Worm (Caenorhabditis elegans): Measurements from ENCODE around the gene K08H2.10.
A peak's percentile ranks its signal among the peaks of the same experiment; 100 is the strongest.

Gene K08H2.10

DNA sequence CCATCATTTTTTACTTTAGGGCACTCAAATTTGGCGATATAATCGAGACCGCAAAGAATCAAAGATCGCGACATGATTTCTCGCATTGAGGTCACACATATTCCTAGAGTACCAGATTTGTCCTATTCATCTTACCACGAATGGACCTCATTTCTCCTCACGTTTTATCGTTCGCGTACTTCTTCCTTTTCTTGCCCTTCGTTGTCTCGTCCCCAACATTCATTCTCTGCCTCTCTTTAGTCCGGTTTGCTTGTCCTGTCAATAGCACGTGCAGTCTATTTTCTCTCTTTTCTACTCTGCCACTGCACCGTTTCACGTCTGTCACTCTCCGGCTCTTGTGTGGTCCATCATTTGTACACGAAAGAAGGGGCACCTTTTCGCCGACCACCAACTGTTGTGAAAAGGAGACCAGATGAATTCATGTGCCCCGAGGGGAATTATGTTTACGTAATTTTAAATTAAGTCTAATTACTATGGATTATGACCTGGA lies 6.2 kb upstream of the K08H2.10 start:
- TF ChIP-seq skn-1 (tag; optimal IDR thresholded peaks at IDR 0.05) (peak; percentile 42), nhr-11 (tag; optimal IDR thresholded peaks at IDR 0.05) (no peak), lir-3 (tag; optimal IDR thresholded peaks at IDR 0.05; ENCODE audit: poor library complexity) (no peak), sox-4 (tag; optimal IDR thresholded peaks at IDR 0.05) (no peak), elt-3 (tag; optimal IDR thresholded peaks at IDR 0.05) (peak in 2 of 6 experiments; percentile 8 to 28), ama-1 (optimal IDR thresholded peaks at IDR 0.05) (no peak), nhr-19 (GFP tag; conservative IDR thresholded peaks at IDR 0.05) (peak; percentile 65), mep-1 (tag; optimal IDR thresholded peaks at IDR 0.05) (peak; percentile 85), blmp-1 (tag; optimal IDR thresholded peaks at IDR 0.05) (peak; percentile 49), C34B4.2 (tag; optimal IDR thresholded peaks at IDR 0.05) (no peak), nhr-28 (tag; optimal IDR thresholded peaks at IDR 0.05) (no peak), lin-39 (tag; optimal IDR thresholded peaks at IDR 0.05) (no peak), jun-1 (tag; optimal IDR thresholded peaks at IDR 0.05) (peak; percentile 41), snu-23 (GFP tag; optimal IDR thresholded peaks at IDR 0.05) (peak; percentile 84), nhr-71 (tag; optimal IDR thresholded peaks at IDR 0.05) (peak; percentile 89), xbp-1 (tag; optimal IDR thresholded peaks at IDR 0.05) (peak; percentile 62), nhr-77 (tag; optimal IDR thresholded peaks at IDR 0.05) (peak; percentile 44), unc-30 (tag; optimal IDR thresholded peaks at IDR 0.05) (no peak), nhr-84 (tag; optimal IDR thresholded peaks at IDR 0.05) (no peak), vab-15 (tag; optimal IDR thresholded peaks at IDR 0.05) (peak; percentile 39), elt-2 (tag; optimal IDR thresholded peaks at IDR 0.05) (no peak), ceh-82 (tag; optimal IDR thresholded peaks at IDR 0.05) (peak; percentile 7 to 65 (median 26)), zag-1 (tag; optimal IDR thresholded peaks at IDR 0.05) (no peak), fkh-4 (tag; optimal IDR thresholded peaks at IDR 0.05; ENCODE audit: borderline replicate concordance) (no peak), mab-9 (GFP tag; IDR thresholded peaks at IDR 0.05) (0 out of 2 replicates have a peak, but pooled peaks have one; percentile 19), fkh-10 (GFP tag; optimal IDR thresholded peaks at IDR 0.05) (peak; percentile 8), fkh-8 (tag; optimal IDR thresholded peaks at IDR 0.05) (peak; percentile 53), mdl-1 (tag; optimal IDR thresholded peaks at IDR 0.05) (peak; percentile 86 to 97), lin-14 (GFP tag; optimal IDR thresholded peaks at IDR 0.05) (peak; percentile 96), mef-2 (tag; optimal IDR thresholded peaks at IDR 0.05) (no peak), sptf-1 (tag; optimal IDR thresholded peaks at IDR 0.05) (no peak), tbx-2 (tag; optimal IDR thresholded peaks at IDR 0.05) (peak; percentile 67), unc-62 (GFP tag; optimal IDR thresholded peaks at IDR 0.05) (no peak), lsy-2 (tag; optimal IDR thresholded peaks at IDR 0.05) (peak; percentile 54 to 66), aly-2 (tag; optimal IDR thresholded peaks at IDR 0.05) (no peak), F16B12.6 (tag; optimal IDR thresholded peaks at IDR 0.05) (no peak), nhr-90 (tag; optimal IDR thresholded peaks at IDR 0.05; ENCODE audit: poor library complexity) (peak; percentile 19), fos-1 (tag; optimal IDR thresholded peaks at IDR 0.05) (peak; percentile 40), snpc-4 (tag; optimal IDR thresholded peaks at IDR 0.05) (peak; percentile 17), hlh-17 (GFP tag; optimal IDR thresholded peaks at IDR 0.05; ENCODE audit: borderline replicate concordance) (no peak), hpl-2 (GFP tag; optimal IDR thresholded peaks at IDR 0.05) (no peak), unc-130 (tag; optimal IDR thresholded peaks at IDR 0.05) (no peak), efl-3 (GFP tag; optimal IDR thresholded peaks at IDR 0.05) (no peak), pax-3 (tag; optimal IDR thresholded peaks at IDR 0.05) (no peak), alr-1 (tag; optimal IDR thresholded peaks at IDR 0.05; ENCODE audit: borderline replicate concordance) (no peak), tlp-1 (tag; optimal IDR thresholded peaks at IDR 0.05) (no peak), C16A3.4 (tag; optimal IDR thresholded peaks at IDR 0.05) (peak; percentile 54), swsn-7 (tag; optimal IDR thresholded peaks at IDR 0.05) (peak; percentile 74), nhr-47 (tag; optimal IDR thresholded peaks at IDR 0.05) (peak; percentile 69), ztf-4 (tag; optimal IDR thresholded peaks at IDR 0.05) (peak; percentile 9), lin-15B (tag; optimal IDR thresholded peaks at IDR 0.05) (no peak), ets-5 (GFP tag; IDR thresholded peaks at IDR 0.05) (no peak), egl-27 (tag; optimal IDR thresholded peaks at IDR 0.05) (peak in 1 of 2 experiments; percentile 63)
